Worm (Caenorhabditis elegans) whole organism, L2 larva: ENCODE results near the gene cest-32.

Experiments
- ZK546.5 ChIP-seq: sonication (generic microtip); optimal IDR thresholded peaks from 2 replicates; lab custom pipeline; 2017; ENCODE audit warnings: missing biosample characterization, missing genetic modification characterization
- blmp-1 ChIP-seq: sonication (generic microtip); optimal IDR thresholded peaks from 2 replicates; lab custom pipeline; 2017; ENCODE audit warnings: missing genetic modification characterization, mild to moderate bottlenecking, missing compliant biosample characterization, antibody characterized with exemption, moderate library complexity; ENCODE audit not compliant: insufficient read depth
- ceh-16 ChIP-seq: fragments of 150-350 bp; optimal IDR thresholded peaks from 2 replicates; lab custom pipeline; 2014; ENCODE audit warnings: missing biosample characterization, missing genetic modification characterization
- lin-39 ChIP-seq: fragments of 150-350 bp; optimal IDR thresholded peaks from 2 replicates; lab custom pipeline; 2014; ENCODE audit warnings: missing biosample characterization, missing genetic modification reagents, missing genetic modification characterization
- unc-62 ChIP-seq: fragments of 150-350 bp; optimal IDR thresholded peaks from 2 replicates; lab custom pipeline; 2014; ENCODE audit warnings: missing biosample characterization, missing genetic modification reagents, missing genetic modification characterization
- ztf-4 ChIP-seq: fragments of 150-350 bp; optimal IDR thresholded peaks from 2 replicates; lab custom pipeline; 2014; ENCODE audit warnings: missing biosample characterization, missing genetic modification characterization

- TF ChIP-seq lin-39 (tag; lab: Kevin White, UChicago) (no peak), ZK546.5 (tag; lab: Kevin White, UChicago) (no peak), unc-62 (no peak), blmp-1 (tag; lab: Kevin White, UChicago) (no peak), ceh-16 (tag; lab: Kevin White, UChicago) (no peak), ztf-4 (tag; lab: Kevin White, UChicago) (no peak)
Observed at ce11 chrV:5194508-5194907, 39.2 kb downstream of the cest-32 start, which contains the start of gene abu-8.
